Worm (Caenorhabditis elegans) whole organism, early embryonic: ENCODE results near the gene miz-1.

Experiments used
- B0310.2 ChIP-seq: sonication (generic microtip); optimal IDR thresholded peaks from 2 replicates; lab custom pipeline; 2016; ENCODE audit warnings: mild to moderate bottlenecking, missing genetic modification characterization, missing compliant biosample characterization
- F13C5.2 ChIP-seq: sonication (generic microtip); optimal IDR thresholded peaks from 2 replicates; lab custom pipeline; 2017; ENCODE audit warnings: mild to moderate bottlenecking, missing genetic modification characterization, inconsistent platforms, missing compliant biosample characterization
- ama-1 ChIP-seq: fragments of 150-350 bp; optimal IDR thresholded peaks from 2 replicates; lab custom pipeline; 2014
- ceh-36 ChIP-seq: sonication (generic microtip); optimal IDR thresholded peaks from 2 replicates; lab custom pipeline; 2016; ENCODE audit warnings: missing genetic modification characterization, inconsistent platforms, missing compliant biosample characterization
- flt-1 ChIP-seq: fragments of 200-800 bp; sonication (Bioruptor generic); IDR thresholded peaks from 2 replicates; pipeline ENCODE4 v1.3.6; 2022; ENCODE audit warnings: missing genetic modification characterization, missing compliant biosample characterization
- hmbx-1 ChIP-seq: sonication (generic microtip); optimal IDR thresholded peaks from 2 replicates; lab custom pipeline; 2016; ENCODE audit warnings: mild to moderate bottlenecking, missing genetic modification characterization, missing compliant biosample characterization
- hmg-4 ChIP-seq: fragments of 200-800 bp; sonication (Bioruptor generic); optimal IDR thresholded peaks from 2 replicates; lab custom pipeline; 2018; ENCODE audit warnings: mild to moderate bottlenecking, missing genetic modification characterization, missing compliant biosample characterization
- hnd-1 ChIP-seq: sonication (generic microtip); optimal IDR thresholded peaks from 2 replicates; lab custom pipeline; 2016; ENCODE audit warnings: missing genetic modification characterization, missing compliant biosample characterization
- pes-1 ChIP-seq: fragments of 200-800 bp; sonication (Bioruptor generic); IDR thresholded peaks from 2 replicates; pipeline ENCODE4 v1.3.6; 2022; ENCODE audit warnings: missing genetic modification reagents, missing genetic modification characterization, missing compliant biosample characterization
- sea-1 ChIP-seq: fragments of 200-800 bp; sonication (Bioruptor generic); conservative IDR thresholded peaks from 2 replicates; pipeline ENCODE4 v1.3.6; 2022; ENCODE audit warnings: missing genetic modification characterization, missing compliant biosample characterization

ce11 chrIV:10771296-10771695, 40.9 kb upstream of the miz-1 start:
- TF ChIP-seq ama-1 (no peak), B0310.2 (tag; lab: Kevin White, UChicago) (no peak), ceh-36 (tag; lab: Kevin White, UChicago) (no peak), F13C5.2 (tag; lab: Kevin White, UChicago) (no peak), sea-1 (no peak), flt-1 (no peak), pes-1 (no peak), hmbx-1 (no peak), hmg-4 (GFP tag; lab: Kevin White, UChicago) (no peak), hnd-1 (tag; lab: Kevin White, UChicago) (no peak)
